Worm (Caenorhabditis elegans): Measurements from ENCODE around the gene pct-1.

pct-1 gene

ce11 chrIV:8183313-8183712 lies 7.0 kb downstream of the pct-1 start (continued):
- peak in 1 of 2 experiments; percentile 12 for TF ChIP-seq mdl-1 (tag; optimal IDR thresholded peaks at IDR 0.05)
- TF ChIP-seq nhr-77 (tag; optimal IDR thresholded peaks at IDR 0.05), result no peak
- peak; percentile 44; the same call in 1 of the 2 replicates for TF ChIP-seq set-16 (GFP tag; IDR thresholded peaks at IDR 0.05)
- peak; percentile 61; the same call in 1 of the 2 replicates for TF ChIP-seq egl-43 (GFP tag; IDR thresholded peaks at IDR 0.05)
- TF ChIP-seq jun-1 (tag; optimal IDR thresholded peaks at IDR 0.05), result no peak
- TF ChIP-seq ceh-32 (tag; optimal IDR thresholded peaks at IDR 0.05; ENCODE audit: poor library complexity), result no peak
- TF ChIP-seq pha-4 (GFP tag; IDR thresholded peaks at IDR 0.05), result peak; percentile 34; the same call in 1 of the 2 replicates
- no peak for TF ChIP-seq pha-4 (tag; optimal IDR thresholded peaks at IDR 0.05)
- TF ChIP-seq nhr-76 (tag; optimal IDR thresholded peaks at IDR 0.05), result no peak

- no peak for TF ChIP-seq dmd-6 (GFP tag; IDR thresholded peaks at IDR 0.05)
- TF ChIP-seq mxl-3 (GFP tag; optimal IDR thresholded peaks at IDR 0.05), result no peak
- 0 out of 2 replicates have a peak, but pooled peaks have one; percentile 17 for TF ChIP-seq arid-1 (GFP tag; conservative IDR thresholded peaks at IDR 0.05)
- no peak for TF ChIP-seq ZK337.2 (GFP tag; IDR thresholded peaks at IDR 0.05)
- no peak for TF ChIP-seq F26F4.8 (GFP tag; conservative IDR thresholded peaks at IDR 0.05)
- TF ChIP-seq ceh-32 (tag; optimal IDR thresholded peaks at IDR 0.05; ENCODE audit: poor library complexity), result no peak
- no peak for TF ChIP-seq nhr-237 (tag; optimal IDR thresholded peaks at IDR 0.05)
- TF ChIP-seq aha-1 (tag), result peak; percentile 58
- no peak for TF ChIP-seq ceh-20 (GFP tag; IDR thresholded peaks at IDR 0.05)
- TF ChIP-seq madf-5 (GFP tag; IDR thresholded peaks at IDR 0.05), result no peak
- TF ChIP-seq egl-27 (tag; optimal IDR thresholded peaks at IDR 0.05), result no peak
- TF ChIP-seq lin-38 (GFP tag; IDR thresholded peaks at IDR 0.05), result no peak
- TF ChIP-seq nhr-10 (tag; optimal IDR thresholded peaks at IDR 0.05), result no peak
- TF ChIP-seq ceh-28 (tag; optimal IDR thresholded peaks at IDR 0.05), result no peak
- no peak for TF ChIP-seq lin-1 (GFP tag; IDR thresholded peaks at IDR 0.05)
- TF ChIP-seq vab-7 (GFP tag; IDR thresholded peaks at IDR 0.05), result no peak
- TF ChIP-seq pqm-1 (tag; optimal IDR thresholded peaks at IDR 0.05), result no peak
- TF ChIP-seq cey-2 (tag; optimal IDR thresholded peaks at IDR 0.05; ENCODE audit: borderline replicate concordance, insufficient read depth), result no peak
- TF ChIP-seq snpc-4 (tag; optimal IDR thresholded peaks at IDR 0.05), result no peak
- TF ChIP-seq set-16 (GFP tag; IDR thresholded peaks at IDR 0.05), result no peak
- no peak for TF ChIP-seq duxl-1 (tag; optimal IDR thresholded peaks at IDR 0.05; ENCODE audit: poor library complexity)
- no peak for TF ChIP-seq D1046.2 (GFP tag; IDR thresholded peaks at IDR 0.05)
- no peak for TF ChIP-seq lin-13 (GFP tag; optimal IDR thresholded peaks at IDR 0.05)
- TF ChIP-seq ces-1 (GFP tag; optimal IDR thresholded peaks at IDR 0.05), result no peak
- peak in 1 of 2 experiments; percentile 98 for TF ChIP-seq unc-62 (GFP tag; optimal IDR thresholded peaks at IDR 0.05 in 1 of 2)
- no peak for TF ChIP-seq unc-62 (tag; optimal IDR thresholded peaks at IDR 0.05)
- no peak for TF ChIP-seq rbr-2 (tag; optimal IDR thresholded peaks at IDR 0.05)
- TF ChIP-seq ztf-7 (tag; optimal IDR thresholded peaks at IDR 0.05), result no peak
- no peak for TF ChIP-seq hmg-1.1 (GFP tag; IDR thresholded peaks at IDR 0.05)
- peak; percentile 7; the same call in 1 of the 2 replicates for TF ChIP-seq Y105C5A.15 (GFP tag; IDR thresholded peaks at IDR 0.05)
- TF ChIP-seq ceh-82 (tag; optimal IDR thresholded peaks at IDR 0.05), result no peak
- no peak for TF ChIP-seq skn-1 (tag; optimal IDR thresholded peaks at IDR 0.05)
- TF ChIP-seq zag-1 (tag; optimal IDR thresholded peaks at IDR 0.05), result no peak
Measured at ce11 chrIV:8188421-8189112, 12.3 kb downstream of the pct-1 start.

ce11 chrIV:8189667-8190066 lies 13.4 kb downstream of the pct-1 start:
- TF ChIP-seq nhr-6 (tag; optimal IDR thresholded peaks at IDR 0.05) (no peak), unc-130 (GFP tag; optimal IDR thresholded peaks at IDR 0.05) (no peak), zfp-3 (GFP tag; conservative IDR thresholded peaks at IDR 0.05) (no peak), nhr-11 (tag; optimal IDR thresholded peaks at IDR 0.05) (no peak), T20F7.1 (GFP tag; optimal IDR thresholded peaks at IDR 0.05) (no peak), set-16 (GFP tag; IDR thresholded peaks at IDR 0.05) (peak; percentile 95), Y75B8A.6 (GFP tag; IDR thresholded peaks at IDR 0.05) (no peak), F26F4.8 (GFP tag; conservative IDR thresholded peaks at IDR 0.05) (no peak), pha-4 (GFP tag; IDR thresholded peaks at IDR 0.05) (0 out of 2 replicates have a peak, but pooled peaks have one; percentile 8), pha-4 (tag; optimal IDR thresholded peaks at IDR 0.05) (no peak), ceh-44 (GFP tag; IDR thresholded peaks at IDR 0.05) (no peak), ceh-62 (tag; optimal IDR thresholded peaks at IDR 0.05) (no peak), unc-62 (GFP tag; optimal IDR thresholded peaks at IDR 0.05 in 1 of 2) (peak in 1 of 2 experiments; percentile 6), unc-62 (tag; optimal IDR thresholded peaks at IDR 0.05) (no peak), nhr-28 (tag; optimal IDR thresholded peaks at IDR 0.05) (no peak), mxl-2 (GFP tag; conservative IDR thresholded peaks at IDR 0.05) (no peak)

Data from whole organism, L4 larva.